Fruit fly (Drosophila melanogaster): ENCODE measurements around the gene RfC4.

RfC4 gene

dm6 chr3L:4177981-4178562, 42.2 kb upstream of the RfC4 start, which contains the start of gene Teh4 (continued):
- TF ChIP-seq topi (GFP tag; optimal IDR thresholded peaks at IDR 0.05) (no peak), CG6854 (GFP tag; optimal IDR thresholded peaks at IDR 0.05) (no peak), CG15336 (GFP tag; IDR thresholded peaks at IDR 0.05) (no peak), eg (GFP tag; IDR thresholded peaks at IDR 0.05) (0 out of 3 replicates have a peak, but pooled peaks have one; percentile 34), cyc (GFP tag; optimal IDR thresholded peaks at IDR 0.05) (no peak), fd59A (GFP tag; optimal IDR thresholded peaks at IDR 0.05) (peak; percentile 24)

- TF ChIP-seq CG6808 (GFP tag; optimal IDR thresholded peaks at IDR 0.05) (no peak), Eip78C (GFP tag) (no peak), CG6854 (GFP tag; optimal IDR thresholded peaks at IDR 0.05) (no peak), topi (GFP tag; optimal IDR thresholded peaks at IDR 0.05) (no peak), dsx (GFP tag; optimal IDR thresholded peaks at IDR 0.05; ENCODE audit: poor library complexity, severe bottlenecking) (no peak), Sox102F (GFP tag; optimal IDR thresholded peaks at IDR 0.05) (no peak), Sox14 (GFP tag; optimal IDR thresholded peaks at IDR 0.05) (no peak)
These were observed 37.7 kb upstream of the RfC4 start, which contains the start of gene CG18675 for dm6 chr3L:4173584-4173983. Gene CG18675, plus strand, starts transcription at chr3L:4173884.

- no peak for TF ChIP-seq CG8119 (GFP tag; IDR thresholded peaks at IDR 0.05)
- no peak for TF ChIP-seq achi (GFP tag; optimal IDR thresholded peaks at IDR 0.05)
- peak; percentile 37 for TF ChIP-seq esn (GFP tag; optimal IDR thresholded peaks at IDR 0.05)
- TF ChIP-seq CG10669 (GFP tag; optimal IDR thresholded peaks at IDR 0.05) = no peak
- no peak for TF ChIP-seq CG9139 (GFP tag; optimal IDR thresholded peaks at IDR 0.05)
- TF ChIP-seq CG7368 (GFP tag; optimal IDR thresholded peaks at IDR 0.05) = no peak
- TF ChIP-seq CG6792 (GFP tag; optimal IDR thresholded peaks at IDR 0.05) = no peak
- no peak for TF ChIP-seq Eip93F (GFP tag; optimal IDR thresholded peaks at IDR 0.05)
- TF ChIP-seq Sox102F (GFP tag; optimal IDR thresholded peaks at IDR 0.05) = no peak
- TF ChIP-seq salr (GFP tag; optimal IDR thresholded peaks at IDR 0.05) = no peak
- no peak for TF ChIP-seq CG8319 (GFP tag; optimal IDR thresholded peaks at IDR 0.05)
- TF ChIP-seq CG1621 (tag; optimal IDR thresholded peaks at IDR 0.05) = no peak
- peak; percentile 39 for TF ChIP-seq Smox (GFP tag; optimal IDR thresholded peaks at IDR 0.05)
- TF ChIP-seq CG4318 (GFP tag; optimal IDR thresholded peaks at IDR 0.05) = no peak
- TF ChIP-seq Lpt (GFP tag; optimal IDR thresholded peaks at IDR 0.05) = no peak
- TF ChIP-seq net (GFP tag; optimal IDR thresholded peaks at IDR 0.05) = peak; percentile 13
- no peak for TF ChIP-seq Sox15 (GFP tag; optimal IDR thresholded peaks at IDR 0.05)
- TF ChIP-seq pdm3 (GFP tag; optimal IDR thresholded peaks at IDR 0.05) = peak; percentile 2
- TF ChIP-seq OdsH (GFP tag; optimal IDR thresholded peaks at IDR 0.05) = no peak
- TF ChIP-seq Ets21C (GFP tag; optimal IDR thresholded peaks at IDR 0.05) = no peak
- no peak for TF ChIP-seq topi (GFP tag; optimal IDR thresholded peaks at IDR 0.05)
- no peak for TF ChIP-seq Eip75B (GFP tag; optimal IDR thresholded peaks at IDR 0.05)
- no peak for TF ChIP-seq dac (GFP tag; optimal IDR thresholded peaks at IDR 0.05)
- TF ChIP-seq CG8632 (GFP tag; optimal IDR thresholded peaks at IDR 0.05) = no peak
- TF ChIP-seq svp (GFP tag) = peak; percentile 80
- TF ChIP-seq CG6854 (GFP tag; optimal IDR thresholded peaks at IDR 0.05) = peak; percentile 51
- no peak for TF ChIP-seq spab (GFP tag; optimal IDR thresholded peaks at IDR 0.05)
- peak; percentile 33 for TF ChIP-seq Met (GFP tag; optimal IDR thresholded peaks at IDR 0.05)
- TF ChIP-seq CG11294 (GFP tag; IDR thresholded peaks at IDR 0.05) = no peak
- TF ChIP-seq CG6808 (GFP tag; optimal IDR thresholded peaks at IDR 0.05) = no peak
- peak; percentile 25 for TF ChIP-seq vri (GFP tag; optimal IDR thresholded peaks at IDR 0.05)
- peak; percentile 38 for TF ChIP-seq Ets96B (tag; optimal IDR thresholded peaks at IDR 0.05)
- peak in 1 of 2 experiments; percentile 8 for TF ChIP-seq ss (GFP tag; optimal IDR thresholded peaks at IDR 0.05)
- no peak for TF ChIP-seq CG3919 (GFP tag; optimal IDR thresholded peaks at IDR 0.05)
- TF ChIP-seq CG10631 (GFP tag; optimal IDR thresholded peaks at IDR 0.05) = no peak
- TF ChIP-seq lz (GFP tag; optimal IDR thresholded peaks at IDR 0.05) = no peak
- TF ChIP-seq eg (GFP tag; IDR thresholded peaks at IDR 0.05) = peak; percentile 45; the same call in 2 of the 3 replicates
- TF ChIP-seq fd85E (GFP tag; optimal IDR thresholded peaks at IDR 0.05) = no peak
- peak; percentile 24 for TF ChIP-seq CG31627 (GFP tag; optimal IDR thresholded peaks at IDR 0.05)
- TF ChIP-seq Eip78C (GFP tag) = peak; percentile 49
- no peak for TF ChIP-seq CG15336 (GFP tag; IDR thresholded peaks at IDR 0.05)
These were observed 34.3 kb upstream of the RfC4 start, which contains the start of gene Ero1L for dm6 chr3L:4169957-4170651. Gene Ero1L, plus strand, starts transcription at chr3L:4170404.

Data from whole organism, prepupa.